Fruit fly (Drosophila melanogaster): ENCODE results near the gene COX8.
A peak's percentile ranks its signal among the peaks of the same experiment; 100 is the strongest.

Gene COX8

DNA sequence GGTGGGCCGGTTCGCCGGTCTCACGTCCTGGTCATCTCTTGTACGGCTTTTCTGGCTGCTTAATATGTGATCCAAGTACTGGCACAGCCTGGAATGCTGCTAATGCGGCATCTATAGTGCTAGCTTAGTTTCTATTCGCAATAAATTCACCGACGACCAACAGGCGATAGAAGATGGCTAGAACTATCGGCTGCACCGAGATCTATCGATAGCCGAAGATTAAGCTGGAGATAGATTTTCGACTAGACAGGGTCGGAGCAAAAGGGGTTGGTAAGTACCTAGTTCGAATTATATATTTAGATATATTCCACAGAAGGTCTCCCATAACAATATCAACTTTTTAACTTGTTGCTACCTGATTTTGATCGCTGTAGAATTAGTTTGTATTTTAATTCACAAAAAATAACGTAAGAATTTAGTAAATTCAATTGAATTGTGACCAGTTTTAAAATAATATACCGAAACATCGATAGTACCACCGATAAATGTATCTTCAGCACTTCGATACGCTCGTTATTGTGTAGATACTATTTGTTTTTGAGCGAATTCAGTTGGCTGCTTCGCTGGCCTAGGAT, 31.8 kb downstream of the COX8 start, which contains the start of the genes Glg1 and M6 (continued):
- TF ChIP-seq pan (optimal IDR thresholded peaks at IDR 0.05): no peak
- TF ChIP-seq pan (GFP tag; optimal IDR thresholded peaks at IDR 0.05 in 1 of 2, IDR thresholded peaks at IDR 0.05 in 1 of 2): peak in 1 of 2 experiments; percentile 43
- TF ChIP-seq Nf-YA (GFP tag; IDR thresholded peaks at IDR 0.05): no peak
- peak; percentile 65 for TF ChIP-seq CG32532 (GFP tag; IDR thresholded peaks at IDR 0.05)
- TF ChIP-seq CG8388 (GFP tag; optimal IDR thresholded peaks at IDR 0.05): peak; percentile 40
- TF ChIP-seq CG6765 (GFP tag; optimal IDR thresholded peaks at IDR 0.05): no peak
- no peak for TF ChIP-seq ac (GFP tag; optimal IDR thresholded peaks at IDR 0.05)
- peak; percentile 34 for TF ChIP-seq CG18764 (GFP tag; optimal IDR thresholded peaks at IDR 0.05)
- peak; percentile 49 for TF ChIP-seq Dad (GFP tag; optimal IDR thresholded peaks at IDR 0.05)
- TF ChIP-seq gcm2 (GFP tag; optimal IDR thresholded peaks at IDR 0.05): peak; percentile 13
- TF ChIP-seq CG2712 (tag; optimal IDR thresholded peaks at IDR 0.05): peak; percentile 82
- peak; percentile 36 for TF ChIP-seq Blimp-1 (GFP tag; optimal IDR thresholded peaks at IDR 0.05)
- TF ChIP-seq CG16815 (GFP tag; optimal IDR thresholded peaks at IDR 0.05): peak; percentile 43
- peak; percentile 57 for TF ChIP-seq CG17186 (GFP tag; optimal IDR thresholded peaks at IDR 0.05)
- no peak for TF ChIP-seq CG8478 (optimal IDR thresholded peaks at IDR 0.05)
- no peak for TF ChIP-seq disco-r (GFP tag; optimal IDR thresholded peaks at IDR 0.05)
- TF ChIP-seq br (optimal IDR thresholded peaks at IDR 0.05): no peak
- no peak for TF ChIP-seq Atf-2 (GFP tag; optimal IDR thresholded peaks at IDR 0.05)
- TF ChIP-seq MBD-R2 (GFP tag; IDR thresholded peaks at IDR 0.05): peak; percentile 73
- peak; percentile 63 for TF ChIP-seq CG9609 (GFP tag; optimal IDR thresholded peaks at IDR 0.05)
- peak; percentile 70 for TF ChIP-seq CG7839 (tag; optimal IDR thresholded peaks at IDR 0.05)
- TF ChIP-seq lab (GFP tag; optimal IDR thresholded peaks at IDR 0.05): peak; percentile 70
- peak; percentile 60 for TF ChIP-seq tin (GFP tag; optimal IDR thresholded peaks at IDR 0.05)
- TF ChIP-seq nmo (GFP tag; optimal IDR thresholded peaks at IDR 0.05): peak; percentile 82
- TF ChIP-seq CG11504 (tag; optimal IDR thresholded peaks at IDR 0.05): peak; percentile 81
- peak; percentile 0 for TF ChIP-seq CG18476 (GFP tag; optimal IDR thresholded peaks at IDR 0.05)
- no peak for TF ChIP-seq repo (GFP tag; optimal IDR thresholded peaks at IDR 0.05)
- TF ChIP-seq lbe (GFP tag; optimal IDR thresholded peaks at IDR 0.05): peak; percentile 59
- TF ChIP-seq cato (GFP tag; optimal IDR thresholded peaks at IDR 0.05; ENCODE audit: borderline replicate concordance): peak; percentile 10
- TF ChIP-seq pros (GFP tag; optimal IDR thresholded peaks at IDR 0.05): no peak
- no peak; the same call in 2 of the 3 replicates for TF ChIP-seq CG34422 (GFP tag; IDR thresholded peaks at IDR 0.05)
- TF ChIP-seq ham (GFP tag; IDR thresholded peaks at IDR 0.05): no peak
- peak; percentile 74 for TF ChIP-seq Xrp1 (GFP tag; IDR thresholded peaks at IDR 0.05)
- TF ChIP-seq GATAe (GFP tag; conservative IDR thresholded peaks at IDR 0.05): no peak
- TF ChIP-seq her (GFP tag; optimal IDR thresholded peaks at IDR 0.05): no peak
- peak; percentile 90 for TF ChIP-seq hb (GFP tag; IDR thresholded peaks at IDR 0.05; ENCODE audit: partially characterized antibody)
- TF ChIP-seq mirr (GFP tag; optimal IDR thresholded peaks at IDR 0.05): no peak
- TF ChIP-seq zf30C (GFP tag; optimal IDR thresholded peaks at IDR 0.05): no peak
- peak; percentile 93 for TF ChIP-seq nerfin-2 (GFP tag; IDR thresholded peaks at IDR 0.05; ENCODE audit: partially characterized antibody)
- TF ChIP-seq CG14710 (tag; optimal IDR thresholded peaks at IDR 0.05): peak; percentile 83
- no peak for TF ChIP-seq Poxn (GFP tag; IDR thresholded peaks at IDR 0.05)
- peak; percentile 19; the same call in 1 of the 3 replicates for TF ChIP-seq CG11560 (tag; IDR thresholded peaks at IDR 0.05)
- peak; percentile 53 for TF ChIP-seq PHDP (tag; optimal IDR thresholded peaks at IDR 0.05)
- no peak for TF ChIP-seq Awh (GFP tag; IDR thresholded peaks at IDR 0.05)
- peak; percentile 41 for TF ChIP-seq CG4820 (GFP tag; optimal IDR thresholded peaks at IDR 0.05)
- no peak for TF ChIP-seq CG11398 (GFP tag; optimal IDR thresholded peaks at IDR 0.05)
- TF ChIP-seq Hand (GFP tag; optimal IDR thresholded peaks at IDR 0.05): no peak
- TF ChIP-seq bigmax (GFP tag; optimal IDR thresholded peaks at IDR 0.05): no peak
- TF ChIP-seq bab2 (GFP tag; optimal IDR thresholded peaks at IDR 0.05): peak; percentile 66
- TF ChIP-seq sug (tag; optimal IDR thresholded peaks at IDR 0.05): peak; percentile 74
- no peak for TF ChIP-seq gt (GFP tag; IDR thresholded peaks at IDR 0.05)

All from whole organism, embryonic.